Worm (Caenorhabditis elegans) whole organism, late embryonic: ENCODE measurements around the gene R09F10.5.
A peak's percentile ranks its signal among the peaks of the same experiment; 100 is the strongest.

Source experiments
- C08G9.2 ChIP-seq: sonication (generic microtip); optimal IDR thresholded peaks from 2 replicates; lab custom pipeline; 2016; ENCODE audit warnings: mild to moderate bottlenecking, missing genetic modification characterization, moderate library complexity, missing compliant biosample characterization
- K02D7.2 ChIP-seq: sonication (generic microtip); optimal IDR thresholded peaks from 2 replicates; lab custom pipeline; 2017; ENCODE audit warnings: mild to moderate bottlenecking, missing genetic modification characterization, missing compliant biosample characterization
- T23F11.4 ChIP-seq: fragments of 200-800 bp; sonication (Bioruptor generic); optimal IDR thresholded peaks from 2 replicates; lab custom pipeline; 2018; ENCODE audit warnings: mild to moderate bottlenecking, missing genetic modification characterization, missing compliant biosample characterization
- ahr-1 ChIP-seq: sonication (generic microtip); optimal IDR thresholded peaks from 2 replicates; lab custom pipeline; 2016; ENCODE audit warnings: missing genetic modification characterization, missing compliant biosample characterization
- ama-1 ChIP-seq: fragments of 150-350 bp; optimal IDR thresholded peaks from 2 replicates; lab custom pipeline; 2014
- ceh-14 ChIP-seq: sonication (generic microtip); optimal IDR thresholded peaks from 2 replicates; lab custom pipeline; 2016; ENCODE audit warnings: missing genotype, missing genetic modification characterization, missing compliant biosample characterization
- ceh-24 ChIP-seq: sonication (generic microtip); optimal IDR thresholded peaks from 2 replicates; lab custom pipeline; 2016; ENCODE audit warnings: mild to moderate bottlenecking, missing genetic modification characterization, missing compliant biosample characterization
- ceh-30 ChIP-seq: fragments of 150-350 bp; optimal IDR thresholded peaks from 2 replicates; lab custom pipeline; 2014; ENCODE audit warnings: missing biosample characterization, missing genetic modification characterization
- ceh-31 ChIP-seq: sonication (generic microtip); optimal IDR thresholded peaks from 2 replicates; lab custom pipeline; 2016; ENCODE audit warnings: missing genetic modification characterization, missing compliant biosample characterization
- ceh-45 ChIP-seq: fragments of 200-800 bp; sonication (Bioruptor generic); IDR thresholded peaks from 2 replicates; pipeline ENCODE4 v1.3.6; 2022; ENCODE audit warnings: missing genetic modification reagents, missing genetic modification characterization, missing compliant biosample characterization
- ceh-48 ChIP-seq: sonication (generic microtip); optimal IDR thresholded peaks from 2 replicates; lab custom pipeline; 2016; ENCODE audit warnings: missing genetic modification characterization, inconsistent platforms, missing compliant biosample characterization
- ceh-6 ChIP-seq: fragments of 200-800 bp; sonication (Bioruptor generic); optimal IDR thresholded peaks from 2 replicates; lab custom pipeline; 2018; ENCODE audit warnings: mild to moderate bottlenecking, missing genetic modification characterization, missing compliant biosample characterization
- ceh-9 ChIP-seq: sonication (generic microtip); optimal IDR thresholded peaks from 2 replicates; lab custom pipeline; 2016; ENCODE audit warnings: mild to moderate bottlenecking, missing genetic modification characterization, inconsistent platforms, missing compliant biosample characterization
- che-1 ChIP-seq: sonication (generic microtip); optimal IDR thresholded peaks from 2 replicates; lab custom pipeline; 2016; ENCODE audit warnings: mild to moderate bottlenecking, missing genetic modification characterization, missing compliant biosample characterization
- dmd-4 ChIP-seq: sonication (generic microtip); optimal IDR thresholded peaks from 2 replicates; lab custom pipeline; 2016; ENCODE audit warnings: borderline replicate concordance, missing genetic modification characterization, missing compliant biosample characterization
- elt-2 ChIP-seq: sonication (generic microtip); optimal IDR thresholded peaks from 2 replicates; lab custom pipeline; 2016; ENCODE audit warnings: missing genetic modification reagents, missing genetic modification characterization, missing compliant biosample characterization
- elt-4 ChIP-seq: sonication (generic microtip); optimal IDR thresholded peaks from 2 replicates; lab custom pipeline; 2016; ENCODE audit warnings: missing genetic modification characterization, missing compliant biosample characterization
- ets-4 ChIP-seq: sonication (generic microtip); optimal IDR thresholded peaks from 2 replicates; lab custom pipeline; 2016; ENCODE audit warnings: missing genetic modification characterization, missing compliant biosample characterization
- eyg-1 ChIP-seq: sonication (generic microtip); optimal IDR thresholded peaks from 2 replicates; lab custom pipeline; 2016; ENCODE audit warnings: missing genotype, missing genetic modification characterization, missing compliant biosample characterization
- fax-1 ChIP-seq: sonication (generic microtip); optimal IDR thresholded peaks from 2 replicates; lab custom pipeline; 2016; ENCODE audit warnings: missing genotype, missing genetic modification characterization, missing compliant biosample characterization
- fkh-6 ChIP-seq: sonication (generic microtip); optimal IDR thresholded peaks from 2 replicates; lab custom pipeline; 2016; ENCODE audit warnings: missing genetic modification characterization, missing compliant biosample characterization
- gmeb-2 ChIP-seq: sonication (generic microtip); optimal IDR thresholded peaks from 2 replicates; lab custom pipeline; 2016; ENCODE audit warnings: missing genetic modification characterization, inconsistent platforms, missing compliant biosample characterization
- hlh-8 ChIP-seq: sonication (generic microtip); optimal IDR thresholded peaks from 2 replicates; lab custom pipeline; 2016; ENCODE audit warnings: missing genotype, missing genetic modification characterization, missing compliant biosample characterization
- lim-6 ChIP-seq: sonication (generic microtip); optimal IDR thresholded peaks from 2 replicates; lab custom pipeline; 2016; ENCODE audit warnings: missing genetic modification characterization, missing compliant biosample characterization
- nhr-232 ChIP-seq: sonication (generic microtip); optimal IDR thresholded peaks from 2 replicates; lab custom pipeline; 2016; ENCODE audit warnings: missing genetic modification characterization, missing compliant biosample characterization
- pha-2 ChIP-seq: sonication (generic microtip); optimal IDR thresholded peaks from 2 replicates; lab custom pipeline; 2017; ENCODE audit warnings: mild to moderate bottlenecking, missing genetic modification characterization, missing compliant biosample characterization
- pha-4 ChIP-seq: fragments of 150-350 bp; optimal IDR thresholded peaks from 2 replicates; lab custom pipeline; 2018; ENCODE audit warnings: missing biosample characterization, missing genetic modification reagents, missing genetic modification characterization
- pros-1 ChIP-seq: fragments of 150-350 bp; optimal IDR thresholded peaks from 2 replicates; lab custom pipeline; 2014; ENCODE audit warnings: missing biosample characterization, missing genetic modification reagents, missing genetic modification characterization
- ref-2 ChIP-seq: sonication (generic microtip); optimal IDR thresholded peaks from 2 replicates; lab custom pipeline; 2016; ENCODE audit warnings: missing genetic modification characterization, missing compliant biosample characterization
- rnt-1 ChIP-seq: sonication (generic microtip); optimal IDR thresholded peaks from 2 replicates; lab custom pipeline; 2016; ENCODE audit warnings: missing genetic modification characterization, missing compliant biosample characterization
- sdc-2 ChIP-seq: sonication (generic microtip); optimal IDR thresholded peaks from 2 replicates; lab custom pipeline; 2016; ENCODE audit warnings: missing genotype, missing genetic modification characterization, missing compliant biosample characterization
- sox-2 ChIP-seq: fragments of 200-800 bp; sonication (Bioruptor generic); IDR thresholded peaks from 2 replicates; pipeline ENCODE4 v1.3.6; 2022; ENCODE audit warnings: missing genetic modification reagents, missing genetic modification characterization, missing compliant biosample characterization
- sox-4 ChIP-seq: sonication (generic microtip); optimal IDR thresholded peaks from 2 replicates; lab custom pipeline; 2017; ENCODE audit warnings: mild to moderate bottlenecking, missing genetic modification characterization, inconsistent platforms, missing compliant biosample characterization
- tbx-2 ChIP-seq: sonication (generic microtip); optimal IDR thresholded peaks from 2 replicates; lab custom pipeline; 2016; ENCODE audit warnings: missing genetic modification characterization, missing compliant biosample characterization
- tbx-7 ChIP-seq: sonication (generic microtip); optimal IDR thresholded peaks from 2 replicates; lab custom pipeline; 2016; ENCODE audit warnings: missing genotype, missing genetic modification characterization, missing compliant biosample characterization
- unc-3 ChIP-seq, 2 experiments: fragments of 200-800 bp in 1 of 2; sonication (Bioruptor generic) in 1 of 2; sonication (generic microtip) in 1 of 2; conservative IDR thresholded peaks in 1 of 2; optimal IDR thresholded peaks in 1 of 2; 2 replicates each; pipeline versions ENCODE4 v1.3.6 to Lab custom; 2016 to 2022; ENCODE audit warnings: missing compliant biosample characterization in 2 of 2, missing genetic modification characterization in 2 of 2, missing genetic modification reagents in 1 of 2
- unc-42 ChIP-seq: sonication (generic microtip); optimal IDR thresholded peaks from 2 replicates; lab custom pipeline; 2016; ENCODE audit warnings: missing genotype, missing genetic modification characterization, missing compliant biosample characterization
- unc-86 ChIP-seq: sonication (generic microtip); optimal IDR thresholded peaks from 2 replicates; lab custom pipeline; 2016; ENCODE audit warnings: missing genetic modification characterization, missing compliant biosample characterization
- zip-5 ChIP-seq: sonication (generic microtip); optimal IDR thresholded peaks from 2 replicates; lab custom pipeline; 2016; ENCODE audit warnings: missing genetic modification characterization, missing compliant biosample characterization

The R09F10.5 gene

DNA sequence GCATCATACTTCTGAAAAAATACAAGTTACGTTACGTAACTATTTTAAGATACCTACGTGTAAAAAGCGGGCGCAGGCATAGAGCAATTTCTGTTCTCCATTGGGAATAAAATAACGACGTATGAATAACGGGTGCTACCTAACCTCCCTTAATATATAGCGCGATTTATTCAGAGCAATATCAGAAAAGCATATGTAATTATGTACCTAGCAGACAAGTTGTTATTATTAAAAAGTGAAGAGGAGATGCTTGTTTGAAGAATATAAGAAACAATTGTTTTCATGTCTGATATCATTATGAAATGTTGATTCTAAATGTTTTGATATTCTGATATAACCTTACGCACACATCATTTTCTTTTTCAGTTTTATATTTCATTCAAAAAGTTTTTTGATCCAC lies 11.4 kb upstream of the R09F10.5 start, which contains the start of gene srh-11:
TSS of gene srh-11 (minus strand) at position 101 of the 400 bp plus-strand sequence.
- no peak for TF ChIP-seq hlh-8 (tag; lab: Kevin White, UChicago)
- no peak for TF ChIP-seq lim-6
- TF ChIP-seq ceh-48 (tag; lab: Kevin White, UChicago): no peak
- no peak for TF ChIP-seq C08G9.2 (tag; lab: Kevin White, UChicago)
- TF ChIP-seq tbx-7 (tag; lab: Kevin White, UChicago): no peak
- no peak for TF ChIP-seq elt-4 (tag; lab: Kevin White, UChicago)
- TF ChIP-seq ceh-6 (GFP tag; lab: Kevin White, UChicago): no peak
- TF ChIP-seq ets-4 (tag; lab: Kevin White, UChicago): no peak
- TF ChIP-seq ama-1 (lab: Kevin White, UChicago): no peak
- TF ChIP-seq unc-86 (tag; lab: Kevin White, UChicago): no peak
- no peak for TF ChIP-seq rnt-1 (tag; lab: Kevin White, UChicago)
- no peak for TF ChIP-seq ceh-30 (tag; lab: Kevin White, UChicago)
- TF ChIP-seq eyg-1 (tag; lab: Kevin White, UChicago): no peak
- TF ChIP-seq ceh-9 (tag; lab: Kevin White, UChicago): no peak
- no peak for TF ChIP-seq pha-4 (tag; lab: Kevin White, UChicago)
- TF ChIP-seq ahr-1 (tag; lab: Kevin White, UChicago): no peak

DNA sequence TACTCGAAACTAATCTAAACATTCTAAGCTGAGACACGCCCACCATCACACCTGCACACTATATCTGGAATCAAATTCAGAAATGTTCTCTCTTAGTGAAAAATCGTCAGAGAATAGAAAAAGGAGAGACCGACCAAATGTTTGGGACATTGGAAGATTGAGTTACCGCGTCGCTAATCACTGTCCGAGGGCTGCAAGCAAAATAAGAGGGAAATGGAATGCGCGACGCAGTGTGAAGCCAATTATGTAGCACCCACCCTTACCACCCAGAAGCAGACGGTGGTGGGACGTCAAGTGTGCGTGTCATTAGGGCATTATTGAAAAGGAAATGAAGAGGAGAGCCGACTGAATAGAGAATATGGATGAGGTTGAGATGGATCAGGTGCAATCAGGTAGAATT lies 4.1 kb upstream of the R09F10.5 start:
- TF ChIP-seq gmeb-2 (tag; lab: Kevin White, UChicago) (no peak), K02D7.2 (no peak), pha-4 (tag; lab: Kevin White, UChicago) (no peak), ceh-24 (tag; lab: Kevin White, UChicago) (no peak), lim-6 (no peak), fax-1 (tag; lab: Kevin White, UChicago) (no peak), pha-2 (tag; lab: Kevin White, UChicago) (no peak), elt-2 (tag; lab: Kevin White, UChicago) (no peak), ceh-31 (peak; percentile 58), ceh-45 (GFP tag; lab: Robert Waterston, UW) (no peak), T23F11.4 (GFP tag; lab: Kevin White, UChicago) (no peak), hlh-8 (tag; lab: Kevin White, UChicago) (no peak), ref-2 (tag; lab: Kevin White, UChicago) (peak; percentile 15), tbx-7 (tag; lab: Kevin White, UChicago) (no peak), tbx-2 (no peak), nhr-232 (tag; lab: Kevin White, UChicago) (no peak), ahr-1 (tag; lab: Kevin White, UChicago) (no peak), zip-5 (tag; lab: Kevin White, UChicago) (no peak), sox-4 (tag; lab: Kevin White, UChicago) (no peak), unc-3 (GFP tag; conservative IDR thresholded peaks at IDR 0.05; lab: Robert Waterston, UW) (no peak), unc-3 (tag; optimal IDR thresholded peaks at IDR 0.05; lab: Kevin White, UChicago) (no peak), sox-2 (GFP tag; lab: Robert Waterston, UW) (no peak), dmd-4 (tag; lab: Kevin White, UChicago) (no peak), unc-42 (tag; lab: Kevin White, UChicago) (peak; percentile 95)

DNA sequence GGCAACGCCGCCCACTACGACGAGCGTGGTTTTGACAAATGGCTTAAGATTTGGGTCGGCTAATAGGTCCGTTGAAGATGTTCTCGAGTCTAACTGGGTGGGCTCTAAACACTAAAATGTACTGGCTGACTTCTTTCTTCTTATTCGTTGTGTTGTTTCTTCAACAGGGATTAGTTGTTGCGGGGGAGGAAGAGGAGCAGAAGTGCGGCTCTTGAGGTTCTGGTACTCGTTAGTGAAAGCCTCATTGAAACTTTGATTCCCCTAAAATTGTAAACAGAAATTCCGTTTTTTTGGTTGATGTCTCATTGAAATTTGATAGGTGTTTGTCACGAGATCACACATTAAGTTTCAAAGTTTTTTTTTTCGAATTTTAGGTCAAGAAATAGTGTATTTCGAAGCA lies 3.2 kb upstream of the R09F10.5 start:
- no peak for TF ChIP-seq ceh-14
- TF ChIP-seq fkh-6: no peak
- TF ChIP-seq nhr-232 (tag; lab: Kevin White, UChicago): no peak
- TF ChIP-seq che-1 (tag; lab: Kevin White, UChicago): no peak
- no peak for TF ChIP-seq unc-3 (GFP tag; conservative IDR thresholded peaks at IDR 0.05; lab: Robert Waterston, UW)
- TF ChIP-seq unc-3 (tag; optimal IDR thresholded peaks at IDR 0.05; lab: Kevin White, UChicago): no peak
- TF ChIP-seq pros-1: no peak
- TF ChIP-seq sdc-2 (tag; lab: Kevin White, UChicago): no peak
